Fruit fly (Drosophila melanogaster): Measurements from ENCODE around the gene mtTFB1.
A peak's percentile ranks its signal among the peaks of the same experiment; 100 is the strongest.

mtTFB1 gene

dm6 chr3L:11708633-11709116, at the start of gene mtTFB1, which contains the start of gene Ccdc56 (continued):
- peak; percentile 46; the same call in 1 of the 3 replicates for TF ChIP-seq CG17361 (GFP tag; IDR thresholded peaks at IDR 0.05)
- TF ChIP-seq CG16863 (GFP tag; optimal IDR thresholded peaks at IDR 0.05) = no peak
- TF ChIP-seq ara (GFP tag; IDR thresholded peaks at IDR 0.05) = no peak
- TF ChIP-seq MESR4 (GFP tag; optimal IDR thresholded peaks at IDR 0.05) = peak; percentile 64
- peak; percentile 51 for TF ChIP-seq BEAF-32 (GFP tag; optimal IDR thresholded peaks at IDR 0.05)
- 0 out of 3 replicates have a peak, but pooled peaks have one; percentile 39 for TF ChIP-seq ci (GFP tag; IDR thresholded peaks at IDR 0.05)
- TF ChIP-seq CG15514 (GFP tag; optimal IDR thresholded peaks at IDR 0.05) = peak; percentile 53
- TF ChIP-seq CG4854 (GFP tag; optimal IDR thresholded peaks at IDR 0.05) = no peak
- TF ChIP-seq CG5180 (GFP tag; optimal IDR thresholded peaks at IDR 0.05) = no peak
- TF ChIP-seq Hmr (GFP tag; optimal IDR thresholded peaks at IDR 0.05) = peak; percentile 29
- TF ChIP-seq row (GFP tag; IDR thresholded peaks at IDR 0.05) = 0 out of 3 replicates have a peak, but pooled peaks have one; percentile 7
- peak; percentile 16 for TF ChIP-seq Deaf1 (tag; optimal IDR thresholded peaks at IDR 0.05)
- TF ChIP-seq Bteb2 (GFP tag; optimal IDR thresholded peaks at IDR 0.05) = peak; percentile 13
- no peak for TF ChIP-seq CG2202 (tag; optimal IDR thresholded peaks at IDR 0.05)
- peak; percentile 14 for TF ChIP-seq CoRest (tag; optimal IDR thresholded peaks at IDR 0.05)
- 0 out of 2 replicates have a peak, but pooled peaks have one; percentile 20 for TF ChIP-seq tna (GFP tag; IDR thresholded peaks at IDR 0.05; ENCODE audit: partially characterized antibody)
- peak; percentile 31 for TF ChIP-seq CG7839 (tag; optimal IDR thresholded peaks at IDR 0.05)
- peak; percentile 56 for TF ChIP-seq Ets97D (GFP tag; optimal IDR thresholded peaks at IDR 0.05)
- TF ChIP-seq Mes4 (GFP tag; optimal IDR thresholded peaks at IDR 0.05) = no peak
- no peak for TF ChIP-seq CG13624 (GFP tag; optimal IDR thresholded peaks at IDR 0.05)
- no peak for TF ChIP-seq Gug (GFP tag; IDR thresholded peaks at IDR 0.05)
- no peak for TF ChIP-seq mam (GFP tag; optimal IDR thresholded peaks at IDR 0.05)
- peak; percentile 57 for TF ChIP-seq stwl (tag; optimal IDR thresholded peaks at IDR 0.05)
- TF ChIP-seq ATbp (GFP tag; optimal IDR thresholded peaks at IDR 0.05) = no peak
- TF ChIP-seq nmo (GFP tag; optimal IDR thresholded peaks at IDR 0.05) = peak; percentile 29
- TF ChIP-seq CG17829 (tag; optimal IDR thresholded peaks at IDR 0.05) = peak; percentile 17
- TF ChIP-seq dm (GFP tag; optimal IDR thresholded peaks at IDR 0.05) = peak; percentile 2
- peak; percentile 76 for TF ChIP-seq ewg (GFP tag; optimal IDR thresholded peaks at IDR 0.05)
- TF ChIP-seq Dp (GFP tag; optimal IDR thresholded peaks at IDR 0.05) = peak; percentile 84
- peak; percentile 16 for TF ChIP-seq Sin3A (optimal IDR thresholded peaks at IDR 0.05)
- no peak for TF ChIP-seq CG30431 (GFP tag; optimal IDR thresholded peaks at IDR 0.05)
- TF ChIP-seq E2f2 (GFP tag; IDR thresholded peaks at IDR 0.05) = peak; percentile 86
- TF ChIP-seq trem (tag; optimal IDR thresholded peaks at IDR 0.05) = peak; percentile 52
- peak; percentile 54 for TF ChIP-seq CG14710 (tag; optimal IDR thresholded peaks at IDR 0.05)
- TF ChIP-seq CG2120 (GFP tag; optimal IDR thresholded peaks at IDR 0.05) = peak; percentile 20
- TF ChIP-seq sens (GFP tag) = peak; percentile 77
- TF ChIP-seq CG12391 (tag; optimal IDR thresholded peaks at IDR 0.05) = peak; percentile 29
- TF ChIP-seq CG2116 (GFP tag; optimal IDR thresholded peaks at IDR 0.05) = peak; percentile 32
- TF ChIP-seq Oaz (GFP tag; IDR thresholded peaks at IDR 0.05) = no peak
- TF ChIP-seq Awh (GFP tag; IDR thresholded peaks at IDR 0.05) = no peak
- TF ChIP-seq Meics (GFP tag; optimal IDR thresholded peaks at IDR 0.05) = no peak
- no peak for TF ChIP-seq gsb-n (tag; optimal IDR thresholded peaks at IDR 0.05)
- peak; percentile 36 for TF ChIP-seq CG11504 (tag; optimal IDR thresholded peaks at IDR 0.05)
- peak; percentile 8 for TF ChIP-seq Chrac-16 (GFP tag; optimal IDR thresholded peaks at IDR 0.05)
- TF ChIP-seq so (GFP tag; IDR thresholded peaks at IDR 0.05) = no peak
- no peak for TF ChIP-seq CG4820 (GFP tag; optimal IDR thresholded peaks at IDR 0.05)

Measured in whole organism, embryonic.